Fruit fly (Drosophila melanogaster): ENCODE results near the gene ppk24.

DNA sequence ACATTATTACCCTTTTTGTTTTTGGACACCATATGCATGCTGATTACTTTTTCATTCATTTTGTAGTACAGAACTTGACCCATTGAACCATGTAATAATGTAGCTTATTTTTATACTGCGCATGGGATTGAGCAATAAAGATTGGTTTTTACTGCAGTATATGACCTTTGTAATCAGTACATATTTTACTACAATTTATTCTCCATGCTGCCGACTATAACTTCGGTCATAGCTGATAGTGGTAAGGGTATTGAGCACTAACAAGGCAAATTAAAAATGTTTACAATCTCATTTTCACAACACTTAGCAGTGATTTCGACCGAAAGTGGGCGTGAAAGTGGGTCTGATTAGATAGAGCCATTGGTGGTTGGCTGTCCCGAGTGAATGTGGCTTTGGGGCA is 40.9 kb downstream of the ppk24 start:
- TF ChIP-seq toe (GFP tag; optimal IDR thresholded peaks at IDR 0.05), result no peak
- TF ChIP-seq CG11617 (GFP tag; optimal IDR thresholded peaks at IDR 0.05), result peak; percentile 44
- TF ChIP-seq Hr96 (GFP tag; optimal IDR thresholded peaks at IDR 0.05), result no peak
- peak; percentile 64 for TF ChIP-seq CG7045 (GFP tag; optimal IDR thresholded peaks at IDR 0.05)
